Fruit fly (Drosophila melanogaster) whole organism, wandering third instar larva: ENCODE data around the gene mtg.

ENCODE experiments used
- Abd-B ChIP-seq: fragments of >200 bp; optimal IDR thresholded peaks from 2 replicates; lab custom pipeline; 2017; ENCODE audit warnings: missing biosample characterization, missing genetic modification characterization
- Rel ChIP-seq, 2 experiments: fragments of 200-800 bp; sonication (Bioruptor generic) in 1 of 2; optimal IDR thresholded peaks; 2 replicates in 1 of 2; 3 replicates in 1 of 2; lab custom pipeline; 2016 to 2019; ENCODE audit warnings: mild to moderate bottlenecking in 2 of 2, missing biosample characterization in 2 of 2, missing genetic modification characterization in 2 of 2, moderate library complexity in 1 of 2
- dl ChIP-seq, 2 experiments: fragments of 175-275, 200-275 bp in 1 of 2; fragments of 200-275 bp in 1 of 2; sonication (Bioruptor generic); optimal IDR thresholded peaks; lab custom pipeline; 2018; ENCODE audit warnings: mild to moderate bottlenecking in 2 of 2, missing biosample characterization in 2 of 2, missing genetic modification characterization in 2 of 2, moderate library complexity in 2 of 2; ENCODE audit not compliant: partially characterized antibody in 2 of 2, insufficient read depth in 1 of 2
- h ChIP-seq: fragments of 200-800 bp; sonication (Bioruptor generic); optimal IDR thresholded peaks from 3 replicates; lab custom pipeline; 2016; ENCODE audit warnings: missing biosample characterization, mild to moderate bottlenecking, missing genetic modification characterization
- lola ChIP-seq: fragments of >200 bp; optimal IDR thresholded peaks from 2 replicates; lab custom pipeline; 2017; ENCODE audit warnings: missing biosample characterization, missing genetic modification characterization

- TF ChIP-seq h: no peak
- TF ChIP-seq lola (GFP tag; lab: Kevin White, UChicago): no peak
- TF ChIP-seq Rel (GFP tag; optimal IDR thresholded peaks at IDR 0.05; lab: Kevin White, UChicago): no peak
- TF ChIP-seq Rel (tag; optimal IDR thresholded peaks at IDR 0.05; lab: Kevin White, UChicago): no peak
- TF ChIP-seq dl (GFP tag; optimal IDR thresholded peaks at IDR 0.05; lab: Kevin White, UChicago; ENCODE audit: insufficient read depth in 1 of 2, partially characterized antibody in 2 of 2): no peak
- no peak for TF ChIP-seq Abd-B (GFP tag; lab: Kevin White, UChicago)
Observed at dm6 chr3R:8290478-8290877, 40.2 kb downstream of the mtg start, which contains the start of gene CG11672.
